Worm (Caenorhabditis elegans) whole organism, L2 larva: ENCODE results near the gene C06C3.4.

Experiments used
- alr-1 ChIP-seq: fragments of 150-350 bp; optimal IDR thresholded peaks from 2 replicates; lab custom pipeline; 2014; ENCODE audit warnings: missing biosample characterization, missing genetic modification characterization
- aly-2 ChIP-seq: fragments of 150-350 bp; optimal IDR thresholded peaks from 2 replicates; lab custom pipeline; 2014; ENCODE audit warnings: missing biosample characterization, missing genetic modification characterization
- ama-1 ChIP-seq: fragments of 150-350 bp; optimal IDR thresholded peaks from 2 replicates; lab custom pipeline; 2018; ENCODE audit warnings: inconsistent platforms
- crh-2 ChIP-seq: sonication (generic microtip); optimal IDR thresholded peaks from 2 replicates; lab custom pipeline; 2017; ENCODE audit warnings: missing biosample characterization, missing genetic modification characterization
- lin-13 ChIP-seq: fragments of 150-350 bp; optimal IDR thresholded peaks from 2 replicates; lab custom pipeline; 2014; ENCODE audit warnings: missing biosample characterization, missing genetic modification reagents, missing genetic modification characterization
- nhr-11 ChIP-seq: fragments of 150-350 bp; optimal IDR thresholded peaks from 2 replicates; lab custom pipeline; 2014; ENCODE audit warnings: missing biosample characterization, missing genetic modification characterization
- nhr-77 ChIP-seq: fragments of 150-350 bp; optimal IDR thresholded peaks from 2 replicates; lab custom pipeline; 2014; ENCODE audit warnings: missing biosample characterization, missing genetic modification characterization
- snpc-4 ChIP-seq: fragments of 150-350 bp; optimal IDR thresholded peaks from 2 replicates; lab custom pipeline; 2014; ENCODE audit warnings: missing biosample characterization, missing genetic modification characterization
- unc-62 ChIP-seq: fragments of 150-350 bp; optimal IDR thresholded peaks from 2 replicates; lab custom pipeline; 2014; ENCODE audit warnings: missing biosample characterization, missing genetic modification reagents, missing genetic modification characterization

DNA sequence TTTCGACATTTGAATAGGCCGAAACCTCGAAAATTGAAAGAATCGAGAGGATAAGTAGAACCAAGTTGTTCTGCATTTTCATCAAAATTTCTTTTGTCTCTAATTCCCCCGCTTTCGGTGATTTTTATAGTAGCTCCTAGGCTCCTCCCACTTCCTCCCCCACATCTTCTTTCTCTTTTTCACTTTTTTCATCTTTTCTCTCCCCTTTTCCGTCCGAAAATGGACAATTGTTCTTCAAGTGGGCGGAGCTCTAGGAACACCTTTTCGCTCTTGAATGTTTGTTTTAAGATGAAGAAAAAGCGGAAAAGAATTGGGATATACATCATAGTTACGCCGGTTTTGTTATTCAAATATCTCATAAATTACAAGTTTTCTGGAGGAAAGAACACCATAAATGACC, 26.6 kb upstream of the C06C3.4 start, which contains the start of gene F42A8.1:
- TF ChIP-seq snpc-4 (tag; lab: Kevin White, UChicago) (no peak), nhr-77 (tag; lab: Kevin White, UChicago) (no peak), ama-1 (lab: Kevin White, UChicago) (no peak), aly-2 (no peak), lin-13 (GFP tag; lab: Kevin White, UChicago) (no peak), nhr-11 (no peak), alr-1 (no peak), unc-62 (GFP tag; lab: Kevin White, UChicago) (no peak), crh-2 (tag; lab: Kevin White, UChicago) (no peak)
